Fruit fly (Drosophila melanogaster): ENCODE measurements around the gene rk.

DNA sequence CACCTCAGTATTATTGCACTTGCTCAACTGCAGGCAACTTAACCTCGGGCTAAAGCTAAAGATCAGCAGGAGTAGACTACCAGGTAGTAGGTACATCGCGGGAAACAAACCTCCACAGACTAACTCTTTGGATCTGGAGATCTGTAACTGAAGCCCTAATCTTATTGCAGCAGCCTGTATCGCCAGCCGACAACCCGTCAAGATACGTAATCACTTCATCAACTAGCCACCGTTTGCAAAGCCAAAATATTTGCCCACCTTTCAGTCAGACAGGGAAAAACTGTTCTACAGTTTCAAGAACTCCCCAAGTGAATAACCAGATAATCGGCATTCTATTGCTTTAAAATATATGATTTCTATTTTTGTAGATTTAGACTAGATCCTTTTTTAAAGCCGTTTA, 30.4 kb upstream of the rk start, which contains the start of gene CG18095:
- TF ChIP-seq psq (optimal IDR thresholded peaks at IDR 0.05) (no peak), Sin3A (optimal IDR thresholded peaks at IDR 0.05) (no peak), insv (optimal IDR thresholded peaks at IDR 0.05) (no peak)
